Worm (Caenorhabditis elegans): ENCODE results near the gene pfk-1.1.

Gene pfk-1.1

ce11 chrX:2971542-2971988 is 30.9 kb downstream of the pfk-1.1 start (continued):
- TF ChIP-seq sma-3 (GFP tag; optimal IDR thresholded peaks at IDR 0.05) (peak; percentile 67), lin-11 (tag; optimal IDR thresholded peaks at IDR 0.05) (peak; percentile 85), mdl-1 (tag; optimal IDR thresholded peaks at IDR 0.05) (peak; percentile 81 to 95), elt-3 (tag; optimal IDR thresholded peaks at IDR 0.05) (no peak), unc-62 (GFP tag; optimal IDR thresholded peaks at IDR 0.05) (peak; percentile 65), nhr-237 (tag; optimal IDR thresholded peaks at IDR 0.05) (no peak), ceh-82 (tag; optimal IDR thresholded peaks at IDR 0.05) (peak; percentile 51), egl-27 (tag; optimal IDR thresholded peaks at IDR 0.05) (peak; percentile 43), lin-39 (tag; optimal IDR thresholded peaks at IDR 0.05) (no peak), lin-13 (GFP tag; optimal IDR thresholded peaks at IDR 0.05) (no peak), sem-4 (tag; optimal IDR thresholded peaks at IDR 0.05) (peak; percentile 81), nhr-12 (tag; optimal IDR thresholded peaks at IDR 0.05) (no peak), ama-1 (optimal IDR thresholded peaks at IDR 0.05) (peak; percentile 72), ZK546.5 (tag; optimal IDR thresholded peaks at IDR 0.05) (no peak)

- no peak for TF ChIP-seq ztf-1 (GFP tag; conservative IDR thresholded peaks at IDR 0.05)
- TF ChIP-seq blmp-1 (tag; optimal IDR thresholded peaks at IDR 0.05; ENCODE audit: insufficient read depth), result peak; percentile 55
- no peak for TF ChIP-seq mbf-1 (tag; optimal IDR thresholded peaks at IDR 0.05)
- TF ChIP-seq sma-9 (GFP tag; optimal IDR thresholded peaks at IDR 0.05), result peak; percentile 18
- no peak for TF ChIP-seq sma-9 (tag; optimal IDR thresholded peaks at IDR 0.05)
- peak; percentile 62 for TF ChIP-seq crh-2 (tag; optimal IDR thresholded peaks at IDR 0.05)
- TF ChIP-seq lsy-2 (tag; optimal IDR thresholded peaks at IDR 0.05), result peak in 1 of 2 experiments; percentile 14
- no peak for TF ChIP-seq nhr-12 (tag; optimal IDR thresholded peaks at IDR 0.05)
- TF ChIP-seq mdl-1 (tag; optimal IDR thresholded peaks at IDR 0.05), result no peak
- peak; percentile 11 for TF ChIP-seq F13H6.1 (tag; optimal IDR thresholded peaks at IDR 0.05)
- peak; percentile 31 for TF ChIP-seq ztf-4 (tag; optimal IDR thresholded peaks at IDR 0.05)
- peak; percentile 44 for TF ChIP-seq sma-3 (GFP tag; optimal IDR thresholded peaks at IDR 0.05)
- TF ChIP-seq C34F6.9 (tag; optimal IDR thresholded peaks at IDR 0.05), result peak; percentile 33
- peak; percentile 48 for TF ChIP-seq fos-1 (tag; optimal IDR thresholded peaks at IDR 0.05)
- TF ChIP-seq nhr-129 (tag; optimal IDR thresholded peaks at IDR 0.05), result peak; percentile 68
- no peak for TF ChIP-seq nhr-237 (tag; optimal IDR thresholded peaks at IDR 0.05)
- TF ChIP-seq mab-5 (tag; optimal IDR thresholded peaks at IDR 0.05), result no peak
- no peak for TF ChIP-seq nhr-11 (tag; optimal IDR thresholded peaks at IDR 0.05)
- TF ChIP-seq nhr-23 (tag; optimal IDR thresholded peaks at IDR 0.05), result no peak
- TF ChIP-seq nhr-25 (tag; optimal IDR thresholded peaks at IDR 0.05), result peak; percentile 18
- TF ChIP-seq unc-62 (GFP tag; optimal IDR thresholded peaks at IDR 0.05), result no peak
- TF ChIP-seq nhr-10 (tag; optimal IDR thresholded peaks at IDR 0.05), result no peak
- TF ChIP-seq Y55F3AM.14 (GFP tag; optimal IDR thresholded peaks at IDR 0.05), result no peak
- TF ChIP-seq elt-1 (tag; optimal IDR thresholded peaks at IDR 0.05), result no peak
- TF ChIP-seq dmd-4 (tag; optimal IDR thresholded peaks at IDR 0.05), result no peak
Measured at ce11 chrX:2972272-2973042, 31.8 kb downstream of the pfk-1.1 start.

DNA sequence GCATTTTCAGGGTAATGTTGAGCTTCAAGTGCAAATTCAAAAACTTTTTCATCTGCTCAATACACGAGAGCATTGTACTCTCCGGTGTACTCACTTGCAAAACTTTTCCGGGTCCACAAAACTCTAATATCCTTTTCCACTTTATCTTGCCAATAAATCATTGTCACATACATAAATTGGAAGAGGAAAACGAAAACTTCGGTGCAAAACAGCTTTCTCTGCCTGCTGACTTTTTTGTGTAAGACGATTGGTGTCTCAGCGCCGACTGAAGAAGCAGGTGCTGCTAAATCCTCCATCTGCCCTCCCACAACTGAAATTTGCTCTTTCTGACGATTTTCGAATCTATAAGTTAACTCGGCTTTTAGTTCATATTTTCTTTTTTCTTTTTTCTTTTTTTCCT is 34.7 kb downstream of the pfk-1.1 start:
- TF ChIP-seq sma-9 (GFP tag; optimal IDR thresholded peaks at IDR 0.05) (peak; percentile 37), sma-9 (tag; optimal IDR thresholded peaks at IDR 0.05) (no peak), mbf-1 (tag; optimal IDR thresholded peaks at IDR 0.05) (no peak), lsy-2 (tag; optimal IDR thresholded peaks at IDR 0.05) (peak in 1 of 2 experiments; percentile 12), ztf-4 (tag; optimal IDR thresholded peaks at IDR 0.05) (peak; percentile 8), nhr-129 (tag; optimal IDR thresholded peaks at IDR 0.05) (peak; percentile 49), unc-55 (GFP tag; optimal IDR thresholded peaks at IDR 0.05) (no peak), mab-5 (tag; optimal IDR thresholded peaks at IDR 0.05) (peak; percentile 77), elt-3 (tag; optimal IDR thresholded peaks at IDR 0.05) (no peak), nhr-23 (tag; optimal IDR thresholded peaks at IDR 0.05) (no peak), nhr-10 (tag; optimal IDR thresholded peaks at IDR 0.05) (no peak), lin-11 (tag; optimal IDR thresholded peaks at IDR 0.05) (no peak)

- TF ChIP-seq nhr-21 (tag; optimal IDR thresholded peaks at IDR 0.05) (no peak), nhr-6 (tag; optimal IDR thresholded peaks at IDR 0.05) (no peak), ceh-82 (tag; optimal IDR thresholded peaks at IDR 0.05) (no peak), alr-1 (tag; optimal IDR thresholded peaks at IDR 0.05) (no peak), blmp-1 (tag; optimal IDR thresholded peaks at IDR 0.05; ENCODE audit: insufficient read depth) (no peak), egl-27 (tag; optimal IDR thresholded peaks at IDR 0.05) (no peak)
Measured at ce11 chrX:2976148-2976547, 35.5 kb downstream of the pfk-1.1 start, which contains the start of gene aakg-3. aakg-3 (plus strand) TSS chrX:2976448.

All from whole organism, L2 larva.